Fruit fly (Drosophila melanogaster) whole organism, larva: ENCODE results near the gene Or65b.

Source experiments
- noc ChIP-seq: fragments of 200-800 bp; sonication (Bioruptor generic); optimal IDR thresholded peaks from 3 replicates; lab custom pipeline; 2019; ENCODE audit warnings: missing biosample characterization, mild to moderate bottlenecking, missing genetic modification characterization, moderate library complexity

The Or65b gene

dm6 chr3L:6325312-6325711, at the start of gene Or65b:
TSS of gene Or65b (plus strand) at chr3L:6325612.
- TF ChIP-seq noc (tag; lab: Kevin White, UChicago) = no peak

DNA sequence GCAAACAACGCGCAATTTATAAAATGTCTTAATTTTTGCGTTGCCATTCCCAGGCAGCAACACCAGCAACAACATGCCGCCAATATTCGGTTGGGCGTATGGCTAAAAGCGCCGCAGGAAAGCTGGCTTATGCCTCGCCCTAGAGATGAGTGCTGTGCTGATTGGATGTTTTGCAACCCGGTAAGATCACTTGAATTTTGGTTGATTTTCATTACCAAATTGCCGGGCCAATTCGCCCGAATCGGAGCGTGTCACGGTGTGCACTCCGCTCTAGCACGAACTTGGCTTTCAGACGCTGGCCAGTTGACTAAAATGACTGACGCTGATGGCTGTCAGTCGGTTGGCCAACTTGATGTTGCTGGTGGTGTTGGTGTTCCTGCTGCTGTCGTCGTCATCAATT, 40.0 kb upstream of the Or65b start:
- no peak for TF ChIP-seq noc (tag; lab: Kevin White, UChicago)

DNA sequence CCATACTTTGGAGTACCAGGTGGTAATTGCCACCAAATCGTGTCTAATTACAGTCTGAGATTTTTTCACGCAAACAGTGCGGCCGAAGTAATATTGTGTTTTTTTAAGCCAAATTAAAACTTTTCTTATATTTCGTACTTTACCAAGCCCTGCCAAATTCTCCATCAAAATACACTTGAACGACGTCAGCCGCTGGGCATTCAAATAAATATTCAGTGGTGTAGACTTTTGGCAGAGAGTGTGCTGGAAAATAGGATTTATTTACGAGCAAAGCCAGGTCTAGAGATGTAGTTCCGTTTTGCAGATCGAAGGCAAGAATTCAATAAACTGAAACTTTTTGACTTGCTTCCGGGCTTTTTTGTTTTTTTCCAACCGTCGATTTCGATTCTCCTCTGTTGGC, 28.8 kb upstream of the Or65b start:
- no peak for TF ChIP-seq noc (tag; lab: Kevin White, UChicago)

dm6 chr3L:6302500-6302899, 22.9 kb upstream of the Or65b start:
- no peak for TF ChIP-seq noc (tag; lab: Kevin White, UChicago)

DNA sequence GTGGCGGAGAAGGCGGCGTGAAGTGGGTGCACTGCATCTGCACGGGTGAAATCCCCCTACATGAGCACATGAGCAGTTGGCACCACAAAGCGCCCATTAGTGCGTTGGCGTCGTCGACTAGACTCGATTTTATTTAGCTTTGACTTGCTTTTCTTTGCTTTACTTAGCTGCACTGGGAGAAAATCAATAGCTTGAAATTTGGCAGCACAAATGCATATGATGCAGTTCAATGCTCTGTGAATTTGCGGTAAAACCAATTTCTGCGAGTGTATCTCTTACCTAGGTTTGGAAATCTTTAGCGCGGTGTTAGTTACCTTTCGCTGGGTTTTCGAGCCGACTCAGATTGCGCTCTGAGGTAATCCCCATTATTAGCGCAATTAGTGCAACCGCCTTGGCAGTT, 20.6 kb upstream of the Or65b start:
- TF ChIP-seq noc (tag; lab: Kevin White, UChicago) = no peak

DNA sequence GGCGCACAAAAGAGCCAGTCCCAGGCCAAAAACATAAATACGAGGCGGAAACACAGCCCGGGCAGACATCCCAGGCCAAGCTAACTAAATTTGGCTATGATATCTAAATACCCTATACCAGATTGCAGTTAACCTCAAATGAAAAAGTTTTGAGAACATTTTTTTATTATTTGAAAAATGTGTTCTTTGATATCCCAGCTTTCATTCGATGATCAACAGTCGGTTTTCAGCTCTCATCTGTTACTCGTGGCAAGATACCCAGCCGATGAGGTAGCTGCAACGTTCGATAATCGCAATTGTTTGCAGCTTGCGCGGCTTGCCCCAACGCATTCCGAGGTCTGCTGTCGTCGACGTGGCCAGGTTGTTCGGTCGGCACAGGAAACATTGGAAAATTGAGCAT, 18.1 kb upstream of the Or65b start:
- TF ChIP-seq noc (tag; lab: Kevin White, UChicago) = no peak

DNA sequence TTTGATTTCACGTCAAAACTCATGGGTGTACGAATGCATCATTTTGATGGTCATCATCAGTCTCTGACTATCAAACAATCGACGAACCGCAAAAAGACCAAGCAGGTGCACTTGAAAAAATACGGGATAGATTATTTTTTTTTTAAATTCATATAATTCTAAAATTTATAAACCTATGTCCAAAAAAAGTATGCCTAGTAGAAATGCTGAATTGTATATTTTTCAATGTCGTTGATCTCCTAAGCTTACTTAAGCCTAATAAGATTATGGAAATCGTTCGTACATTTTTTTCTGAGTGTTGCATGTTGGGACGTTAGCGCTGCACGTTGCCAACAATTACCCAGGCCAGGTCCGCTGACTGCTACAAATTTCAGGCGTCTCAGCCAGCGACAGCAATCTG, 16.8 kb upstream of the Or65b start:
- no peak for TF ChIP-seq noc (tag; lab: Kevin White, UChicago)

- no peak for TF ChIP-seq noc (tag; lab: Kevin White, UChicago)
Observed at dm6 chr3L:6309726-6310125, 15.7 kb upstream of the Or65b start.

DNA sequence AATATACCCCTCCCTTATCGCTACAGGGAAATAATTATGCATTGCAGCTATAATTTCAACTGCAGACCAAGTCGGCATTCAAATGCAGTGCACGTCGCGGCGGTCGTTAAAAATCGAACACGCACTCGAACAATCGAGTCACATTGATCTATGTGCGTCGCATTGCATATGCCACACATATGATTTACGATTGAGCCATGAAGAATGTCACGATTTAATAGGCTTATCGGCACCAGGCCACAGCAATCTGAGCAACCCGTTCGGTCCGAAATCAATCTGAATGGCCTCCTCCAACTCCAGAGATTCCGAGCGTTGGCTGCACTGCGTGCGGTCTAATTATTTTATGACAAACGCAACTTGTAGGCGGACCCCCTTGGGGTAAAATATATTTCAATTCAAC, 14.9 kb upstream of the Or65b start:
- TF ChIP-seq noc (tag; lab: Kevin White, UChicago) = no peak

dm6 chr3L:6312029-6312623, 13.3 kb upstream of the Or65b start:
- TF ChIP-seq noc (tag; lab: Kevin White, UChicago) = no peak

DNA sequence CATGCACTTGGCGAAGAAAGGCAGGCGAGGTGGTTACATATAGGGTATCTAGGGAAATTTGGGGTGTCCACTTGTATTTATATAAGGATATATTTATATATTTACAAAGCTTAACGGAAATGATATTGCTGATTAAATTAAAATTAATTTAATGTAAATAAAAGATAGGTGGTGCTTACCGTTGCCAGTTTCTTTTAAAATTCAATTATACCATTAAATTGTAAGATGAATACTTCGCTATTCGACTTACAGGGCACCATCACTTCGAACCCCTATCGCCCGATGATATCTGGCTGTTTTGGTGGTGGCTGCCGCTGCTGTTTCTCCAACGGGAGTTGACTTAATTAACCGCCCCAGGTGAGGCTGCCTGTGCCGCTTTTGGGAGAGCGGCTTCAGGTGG, 9.7 kb upstream of the Or65b start:
- TF ChIP-seq noc (tag; lab: Kevin White, UChicago) = no peak

dm6 chr3L:6317494-6317893, 7.9 kb upstream of the Or65b start:
- no peak for TF ChIP-seq noc (tag; lab: Kevin White, UChicago)

dm6 chr3L:6320311-6320710, 5.1 kb upstream of the Or65b start, which contains the start of gene Or65a:
TSS of gene Or65a (plus strand) at chr3L:6320611.
- TF ChIP-seq noc (tag; lab: Kevin White, UChicago) = no peak

DNA sequence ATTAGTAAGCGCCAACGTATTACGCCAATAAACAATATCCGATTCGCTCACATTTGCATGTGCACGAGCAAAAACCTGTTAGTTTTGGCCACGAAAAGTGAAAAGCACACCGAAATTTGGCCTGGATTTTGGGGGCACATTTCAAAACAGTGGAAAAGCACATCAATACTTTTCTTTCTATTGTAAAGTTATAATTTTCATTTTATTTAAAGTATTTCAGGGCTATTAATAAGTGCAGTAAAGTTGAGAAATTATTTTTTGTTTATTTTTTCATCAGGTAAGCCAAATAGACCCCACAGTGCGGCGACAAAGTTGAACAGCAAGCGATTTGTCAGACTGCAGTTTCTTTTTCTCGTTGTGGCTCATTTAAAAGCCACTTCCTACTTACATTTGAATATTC, 2.7 kb upstream of the Or65b start:
- TF ChIP-seq noc (tag; lab: Kevin White, UChicago) = no peak

- no peak for TF ChIP-seq noc (tag; lab: Kevin White, UChicago)
Observed at dm6 chr3L:6327308-6327707, 1.9 kb downstream of the Or65b start, which contains the start of gene Or65c. TSS of gene Or65c (plus strand) at chr3L:6327608.

dm6 chr3L:6331399-6332111, 6.1 kb downstream of the Or65b start:
- no peak for TF ChIP-seq noc (tag; lab: Kevin White, UChicago)

- no peak for TF ChIP-seq noc (tag; lab: Kevin White, UChicago)
Observed at dm6 chr3L:6336248-6336858, 10.9 kb downstream of the Or65b start.
